Worm (Caenorhabditis elegans) whole organism, L3 larva: ENCODE data around the gene C44H4.6.

ENCODE experiments used
- ceh-82 ChIP-seq: fragments of 150-350 bp; optimal IDR thresholded peaks from 2 replicates; lab custom pipeline; 2014; ENCODE audit warnings: missing biosample characterization, missing genetic modification characterization
- daf-12 ChIP-seq: fragments of 150-350 bp; optimal IDR thresholded peaks from 2 replicates; lab custom pipeline; 2014; ENCODE audit warnings: missing biosample characterization, missing genetic modification reagents, missing genetic modification characterization
- nfya-1 ChIP-seq: sonication (generic microtip); optimal IDR thresholded peaks from 2 replicates; lab custom pipeline; 2017; ENCODE audit warnings: missing genetic modification characterization, mild to moderate bottlenecking, missing compliant biosample characterization, antibody characterized with exemption, moderate library complexity; ENCODE audit not compliant: insufficient read depth
- nhr-11 ChIP-seq: fragments of 150-350 bp; optimal IDR thresholded peaks from 2 replicates; lab custom pipeline; 2014; ENCODE audit warnings: missing biosample characterization, missing genetic modification characterization
- nhr-28 ChIP-seq: fragments of 150-350 bp; optimal IDR thresholded peaks from 2 replicates; lab custom pipeline; 2014; ENCODE audit warnings: missing biosample characterization, missing genetic modification characterization
- nhr-77 ChIP-seq: fragments of 150-350 bp; optimal IDR thresholded peaks from 2 replicates; lab custom pipeline; 2014; ENCODE audit warnings: missing biosample characterization, missing genetic modification characterization
- pha-4 ChIP-seq: fragments of 150-350 bp; optimal IDR thresholded peaks from 2 replicates; lab custom pipeline; 2014; ENCODE audit warnings: missing biosample characterization, missing genetic modification reagents, missing genetic modification characterization
- unc-39 ChIP-seq: sonication (generic microtip); optimal IDR thresholded peaks from 4 replicates; lab custom pipeline; 2017; ENCODE audit warnings: missing biosample characterization, missing genetic modification characterization

ce11 chrX:14607770-14608169 lies 8.6 kb upstream of the C44H4.6 start:
- TF ChIP-seq nhr-77 (tag; lab: Kevin White, UChicago) (no peak), nfya-1 (tag; lab: Kevin White, UChicago) (no peak), nhr-28 (tag; lab: Kevin White, UChicago) (no peak), pha-4 (tag; lab: Kevin White, UChicago) (no peak), unc-39 (tag; lab: Kevin White, UChicago) (no peak), nhr-11 (tag; lab: Kevin White, UChicago) (no peak), daf-12 (tag; lab: Kevin White, UChicago) (no peak), ceh-82 (tag; lab: Kevin White, UChicago) (no peak)
